Fruit fly (Drosophila melanogaster) S2 (cell line): ENCODE results near the gene AdamTS-A.

Experiments
- CG8478 ChIP-seq: fragments of >200 bp; optimal IDR thresholded peaks from 2 replicates; lab custom pipeline; 2018
- CTCF ChIP-seq, 2 experiments: fragments of >200 bp; optimal IDR thresholded peaks; 2 replicates each; lab custom pipeline; 2018

dm6 chr3R:15407020-15407501 is 68.9 kb downstream of the AdamTS-A start, which contains the start of gene CG6125:
- no peak for TF ChIP-seq CTCF (optimal IDR thresholded peaks at IDR 0.05; lab: Kevin White, UChicago)
- no peak for TF ChIP-seq CG8478 (lab: Kevin White, UChicago)
